Fruit fly (Drosophila melanogaster) whole organism, embryonic: ENCODE data around the gene HipHop.

Experiments used
- Atf-2 ChIP-seq: fragments of 200-800 bp; sonication (Bioruptor generic); optimal IDR thresholded peaks from 2 replicates; lab custom pipeline; 2016; ENCODE audit warnings: missing biosample characterization, missing genetic modification characterization
- B-H1 ChIP-seq: fragments of 200-800 bp; sonication (Bioruptor generic); IDR thresholded peaks from 3 replicates; pipeline ENCODE4 v1.3.6; 2022; ENCODE audit warnings: missing biosample characterization, missing genetic modification characterization
- Blimp-1 ChIP-seq: fragments of 200-800 bp; sonication (Bioruptor generic); optimal IDR thresholded peaks from 3 replicates; lab custom pipeline; 2018; ENCODE audit warnings: missing biosample characterization, missing genetic modification characterization, mild to moderate bottlenecking, moderate library complexity, missing genetic modification reagents
- C15 ChIP-seq: fragments of 200-800 bp; sonication (Bioruptor generic); IDR thresholded peaks from 3 replicates; pipeline ENCODE4 v1.3.6; 2022; ENCODE audit warnings: missing biosample characterization, missing genetic modification characterization
- CG10147 ChIP-seq: fragments of 200-800 bp; sonication (Bioruptor generic); optimal IDR thresholded peaks from 2 replicates; lab custom pipeline; 2019; ENCODE audit warnings: missing biosample characterization, mild to moderate bottlenecking, missing genetic modification characterization, moderate library complexity
- CG10565 ChIP-seq: fragments of 200-800 bp; sonication (Bioruptor generic); optimal IDR thresholded peaks from 3 replicates; lab custom pipeline; 2016; ENCODE audit warnings: missing biosample characterization, mild to moderate bottlenecking, missing genetic modification characterization
- CG1233 ChIP-seq: fragments of 200-800 bp; sonication (Bioruptor generic); optimal IDR thresholded peaks from 4 replicates; lab custom pipeline; 2018; ENCODE audit warnings: missing biosample characterization, mild to moderate bottlenecking, missing genetic modification characterization
- CG12744 ChIP-seq: fragments of 200-800 bp; sonication (Bioruptor generic); optimal IDR thresholded peaks from 2 replicates; lab custom pipeline; 2016; ENCODE audit warnings: missing biosample characterization, missing genetic modification characterization
- CG12769 ChIP-seq: fragments of 200-800 bp; sonication (Bioruptor generic); optimal IDR thresholded peaks from 2 replicates; lab custom pipeline; 2019; ENCODE audit warnings: missing biosample characterization, mild to moderate bottlenecking, missing genetic modification characterization, moderate library complexity
- CG13424 ChIP-seq: fragments of 200-800 bp; sonication (Bioruptor generic); optimal IDR thresholded peaks from 2 replicates; lab custom pipeline; 2019; ENCODE audit warnings: missing biosample characterization, mild to moderate bottlenecking, missing genetic modification characterization, moderate library complexity
- CG14050 ChIP-seq: fragments of 200-800 bp; sonication (Bioruptor generic); IDR thresholded peaks from 3 replicates; pipeline ENCODE4 v1.3.6; 2022; ENCODE audit warnings: missing biosample characterization, missing genetic modification characterization
- CG3163 ChIP-seq: fragments of 200-800 bp; sonication (Bioruptor generic); optimal IDR thresholded peaks from 3 replicates; lab custom pipeline; 2016; ENCODE audit warnings: missing biosample characterization, missing genetic modification characterization
- CG3281 ChIP-seq: fragments of 200-800 bp; sonication (Bioruptor generic); optimal IDR thresholded peaks from 3 replicates; lab custom pipeline; 2017; ENCODE audit warnings: missing biosample characterization, mild to moderate bottlenecking, missing genetic modification characterization
- CG4424 ChIP-seq: fragments of 200-800 bp; sonication (Bioruptor generic); optimal IDR thresholded peaks from 3 replicates; lab custom pipeline; 2016; ENCODE audit warnings: missing biosample characterization, missing genetic modification characterization
- CG4617 ChIP-seq: fragments of 200-800 bp; sonication (Bioruptor generic); optimal IDR thresholded peaks from 3 replicates; lab custom pipeline; 2016; ENCODE audit warnings: missing biosample characterization, missing genetic modification characterization, borderline replicate concordance
- CG7786 ChIP-seq: fragments of 200-800 bp; sonication (Bioruptor generic); optimal IDR thresholded peaks from 2 replicates; lab custom pipeline; 2016; ENCODE audit warnings: missing biosample characterization, missing genetic modification characterization
- CG7839 ChIP-seq: fragments of 200-800 bp; sonication (Bioruptor generic); optimal IDR thresholded peaks from 3 replicates; lab custom pipeline; 2018; ENCODE audit warnings: missing biosample characterization, mild to moderate bottlenecking, missing genetic modification characterization, moderate library complexity
- CG7963 ChIP-seq: fragments of 200-800 bp; sonication (Bioruptor generic); IDR thresholded peaks from 3 replicates; pipeline ENCODE4 v1.3.6; 2022; ENCODE audit warnings: missing biosample characterization, missing genetic modification characterization; ENCODE audit not compliant: partially characterized antibody
- CG8281 ChIP-seq: fragments of 200-800 bp; sonication (Bioruptor generic); optimal IDR thresholded peaks from 2 replicates; lab custom pipeline; 2018; ENCODE audit warnings: missing biosample characterization, mild to moderate bottlenecking, missing genetic modification characterization, moderate library complexity
- CG9876 ChIP-seq: fragments of 200-800 bp; sonication (Bioruptor generic); optimal IDR thresholded peaks from 2 replicates; lab custom pipeline; 2016; ENCODE audit warnings: missing biosample characterization, missing genetic modification characterization
- CG9932 ChIP-seq: fragments of 200-800 bp; sonication (Bioruptor generic); IDR thresholded peaks from 2 replicates; pipeline ENCODE4 v1.3.6; 2022; ENCODE audit warnings: missing biosample characterization, missing genetic modification characterization
- CoRest ChIP-seq: fragments of 200-800 bp; sonication (Bioruptor generic); optimal IDR thresholded peaks from 3 replicates; lab custom pipeline; 2018; ENCODE audit warnings: missing biosample characterization, mild to moderate bottlenecking, missing genetic modification characterization, moderate library complexity
- ERR ChIP-seq: fragments of 200-800 bp; sonication (Bioruptor generic); optimal IDR thresholded peaks from 2 replicates; lab custom pipeline; 2016; ENCODE audit warnings: missing biosample characterization, missing genetic modification characterization
- Fer1 ChIP-seq: fragments of 200-800 bp; sonication (Bioruptor generic); optimal IDR thresholded peaks from 2 replicates; lab custom pipeline; 2017; ENCODE audit warnings: missing biosample characterization, mild to moderate bottlenecking, missing genetic modification characterization
- Max ChIP-seq: fragments of 200-800 bp; sonication (Bioruptor generic); optimal IDR thresholded peaks from 2 replicates; lab custom pipeline; 2016; ENCODE audit warnings: missing biosample characterization, mild to moderate bottlenecking, missing genetic modification characterization
- Mrtf ChIP-seq: fragments of 200-800 bp; sonication (Bioruptor generic); IDR thresholded peaks from 3 replicates; pipeline ENCODE4 v1.3.6; 2022; ENCODE audit warnings: missing biosample characterization, missing genetic modification characterization
- NC2β ChIP-seq: fragments of 200-800 bp; sonication (Bioruptor generic); optimal IDR thresholded peaks from 2 replicates; lab custom pipeline; 2016; ENCODE audit warnings: missing biosample characterization, missing genetic modification characterization
- NFAT ChIP-seq: fragments of 200-800 bp; sonication (Bioruptor generic); IDR thresholded peaks from 2 replicates; pipeline ENCODE4 v1.3.6; 2022; ENCODE audit warnings: missing biosample characterization, missing genetic modification characterization
- Opbp ChIP-seq: fragments of 200-800 bp; sonication (Bioruptor generic); IDR thresholded peaks from 3 replicates; pipeline ENCODE4 v1.3.6; 2022; ENCODE audit warnings: missing biosample characterization, missing genetic modification characterization; ENCODE audit not compliant: partially characterized antibody
- Pdp1 ChIP-seq, 2 experiments: fragments of 200-800 bp; sonication (Bioruptor generic); optimal IDR thresholded peaks; 3 replicates each; lab custom pipeline; 2016; ENCODE audit warnings: missing biosample characterization in 2 of 2, missing genetic modification characterization in 2 of 2, mild to moderate bottlenecking in 1 of 2, moderate library complexity in 1 of 2
- Poxn ChIP-seq: fragments of 200-800 bp; sonication (Bioruptor generic); IDR thresholded peaks from 2 replicates; pipeline ENCODE4 v1.3.6; 2022; ENCODE audit warnings: missing biosample characterization, missing genetic modification characterization
- Side ChIP-seq: fragments of 200-800 bp; sonication (Bioruptor generic); optimal IDR thresholded peaks from 2 replicates; lab custom pipeline; 2016; ENCODE audit warnings: missing biosample characterization, missing genetic modification characterization
- amos ChIP-seq: fragments of 200-800 bp; sonication (Bioruptor generic); IDR thresholded peaks from 2 replicates; pipeline ENCODE4 v1.3.6; 2022; ENCODE audit warnings: missing biosample characterization, missing genetic modification characterization; ENCODE audit not compliant: partially characterized antibody
- ato ChIP-seq: fragments of 200-800 bp; sonication (Bioruptor generic); IDR thresholded peaks from 2 replicates; pipeline ENCODE4 v1.3.6; 2022; ENCODE audit warnings: missing biosample characterization, missing genetic modification characterization; ENCODE audit not compliant: partially characterized antibody
- cg ChIP-seq: fragments of 200-800 bp; sonication (Bioruptor generic); optimal IDR thresholded peaks from 3 replicates; lab custom pipeline; 2019; ENCODE audit warnings: missing biosample characterization, mild to moderate bottlenecking, missing genetic modification characterization, moderate library complexity
- crc ChIP-seq: fragments of 200-800 bp; sonication (Bioruptor generic); optimal IDR thresholded peaks from 2 replicates; lab custom pipeline; 2016; ENCODE audit warnings: missing biosample characterization, missing genetic modification characterization
- esg ChIP-seq: fragments of 200-800 bp; sonication (Bioruptor generic); conservative IDR thresholded peaks from 2 replicates; pipeline ENCODE4 v1.3.6; 2022; ENCODE audit warnings: missing biosample characterization, missing genetic modification characterization
- gem ChIP-seq: fragments of 200-800 bp; sonication (Bioruptor generic); optimal IDR thresholded peaks from 2 replicates; lab custom pipeline; 2019; ENCODE audit warnings: missing biosample characterization, mild to moderate bottlenecking, missing genetic modification characterization, moderate library complexity
- grau ChIP-seq: fragments of 200-800 bp; optimal IDR thresholded peaks from 3 replicates; lab custom pipeline; 2019; ENCODE audit warnings: missing biosample characterization, mild to moderate bottlenecking, missing genetic modification characterization, moderate library complexity
- lab ChIP-seq: fragments of 200-800 bp; sonication (Bioruptor generic); optimal IDR thresholded peaks from 3 replicates; lab custom pipeline; 2017; ENCODE audit warnings: missing biosample characterization, missing genetic modification characterization, mild to moderate bottlenecking, moderate library complexity, missing genetic modification reagents
- nerfin-2 ChIP-seq: fragments of 200-800 bp; sonication (Bioruptor generic); IDR thresholded peaks from 2 replicates; pipeline ENCODE4 v1.3.6; 2022; ENCODE audit warnings: missing biosample characterization, missing genetic modification characterization; ENCODE audit not compliant: partially characterized antibody
- pho ChIP-seq: fragments of 200-800 bp; sonication (Bioruptor generic); optimal IDR thresholded peaks from 2 replicates; lab custom pipeline; 2016; ENCODE audit warnings: missing biosample characterization, missing genetic modification characterization
- pum ChIP-seq: fragments of 200-800 bp; sonication (Bioruptor generic); optimal IDR thresholded peaks from 2 replicates; lab custom pipeline; 2016; ENCODE audit warnings: missing biosample characterization, missing genetic modification characterization
- row ChIP-seq: fragments of 200-800 bp; sonication (Bioruptor generic); IDR thresholded peaks from 3 replicates; pipeline ENCODE4 v1.3.6; 2022; ENCODE audit warnings: missing biosample characterization, missing genetic modification characterization
- sima ChIP-seq: fragments of 200-800 bp; sonication (Bioruptor generic); optimal IDR thresholded peaks from 2 replicates; lab custom pipeline; 2016; ENCODE audit warnings: missing biosample characterization, missing genetic modification characterization
- sqz ChIP-seq: fragments of 200-800 bp; sonication (Bioruptor generic); optimal IDR thresholded peaks from 3 replicates; lab custom pipeline; 2018; ENCODE audit warnings: missing biosample characterization, mild to moderate bottlenecking, missing genetic modification characterization
- stc ChIP-seq: fragments of 200-800 bp; sonication (Bioruptor generic); IDR thresholded peaks from 2 replicates; pipeline ENCODE4 v1.3.6; 2022; ENCODE audit warnings: missing biosample characterization, missing genetic modification characterization
- stwl ChIP-seq: fragments of 200-800 bp; sonication (Bioruptor generic); optimal IDR thresholded peaks from 3 replicates; lab custom pipeline; 2018; ENCODE audit warnings: missing biosample characterization, mild to moderate bottlenecking, missing genetic modification characterization, moderate library complexity
- sug ChIP-seq: fragments of 200-800 bp; optimal IDR thresholded peaks from 2 replicates; lab custom pipeline; 2019; ENCODE audit warnings: missing biosample characterization, mild to moderate bottlenecking, missing genetic modification characterization, moderate library complexity

HipHop gene

DNA sequence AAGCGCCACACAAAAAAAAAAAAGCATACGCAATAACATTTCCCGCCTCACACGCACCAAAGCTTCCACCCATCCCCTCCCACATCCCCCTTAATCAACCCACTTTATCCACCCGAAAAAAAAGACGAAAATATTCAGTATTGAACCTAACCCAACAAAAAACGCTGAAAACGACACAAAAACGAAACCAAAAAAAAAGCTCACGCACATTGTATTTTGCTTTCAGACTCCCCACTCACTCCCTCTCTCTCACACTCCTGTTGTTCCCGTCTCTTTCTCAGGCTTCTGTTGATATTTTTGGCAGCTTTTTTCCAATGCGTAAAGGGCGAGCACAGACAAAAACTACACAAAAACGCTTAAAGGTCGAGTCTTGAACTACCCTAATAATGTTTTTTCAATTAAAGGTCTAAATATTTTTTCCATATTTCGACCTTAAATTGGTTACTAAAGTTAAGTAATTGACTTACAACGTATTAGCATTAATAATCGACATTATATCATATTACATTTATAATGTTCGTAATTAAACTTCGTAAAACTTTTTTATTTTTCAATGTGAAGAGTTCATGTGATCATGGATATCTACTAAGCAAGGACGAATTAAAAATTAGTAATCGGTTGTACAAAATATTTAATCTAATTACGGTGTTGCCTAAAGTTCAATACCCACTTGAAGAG lies 34.4 kb upstream of the HipHop start (continued):
- no peak for TF ChIP-seq C15 (GFP tag; lab: Robert Waterston, UW)
- peak; percentile 98 for TF ChIP-seq sqz (GFP tag; lab: Kevin White, UChicago)
- no peak for TF ChIP-seq Poxn (GFP tag; lab: Robert Waterston, UW)
- peak; percentile 79 for TF ChIP-seq grau
- TF ChIP-seq Max (GFP tag; lab: Kevin White, UChicago), result peak; percentile 42
- TF ChIP-seq CG7786 (GFP tag; lab: Kevin White, UChicago), result peak; percentile 9
- TF ChIP-seq ERR (GFP tag; lab: Kevin White, UChicago), result peak; percentile 37
- no peak for TF ChIP-seq CG9876 (GFP tag; lab: Kevin White, UChicago)
- peak; percentile 83 for TF ChIP-seq CG13424 (tag; lab: Kevin White, UChicago)
- peak; percentile 34 for TF ChIP-seq crc
- TF ChIP-seq CG3281 (GFP tag; lab: Kevin White, UChicago), result peak; percentile 72
- TF ChIP-seq CG10565, result no peak
- peak; percentile 81 for TF ChIP-seq row (GFP tag; lab: Robert Waterston, UW)
- TF ChIP-seq CG14050 (GFP tag; lab: Robert Waterston, UW), result peak; percentile 58; the same call in 2 of the 3 replicates
- peak; percentile 62 for TF ChIP-seq esg (GFP tag; lab: Robert Waterston, UW)
- peak; percentile 53 for TF ChIP-seq stc
- TF ChIP-seq NFAT (GFP tag; lab: Robert Waterston, UW), result no peak
- TF ChIP-seq sug (tag; lab: Kevin White, UChicago), result peak; percentile 74
- peak; percentile 45 for TF ChIP-seq cg (GFP tag; lab: Kevin White, UChicago)
- TF ChIP-seq CG10147 (GFP tag; lab: Kevin White, UChicago), result peak; percentile 73
- no peak for TF ChIP-seq Mrtf (GFP tag; lab: Robert Waterston, UW)
- TF ChIP-seq Atf-2, result no peak
- TF ChIP-seq pho, result peak; percentile 29
- 0 out of 2 replicates have a peak, but pooled peaks have one; percentile 8 for TF ChIP-seq amos (GFP tag; lab: Robert Waterston, UW)
- TF ChIP-seq CG12769 (tag; lab: Kevin White, UChicago), result peak; percentile 62
- TF ChIP-seq CG12744 (GFP tag; lab: Kevin White, UChicago), result no peak
- no peak for TF ChIP-seq nerfin-2 (GFP tag; lab: Robert Waterston, UW)
- TF ChIP-seq stwl (tag; lab: Kevin White, UChicago), result no peak
- TF ChIP-seq lab (GFP tag; lab: Kevin White, UChicago), result peak; percentile 67
- TF ChIP-seq Pdp1 (GFP tag; optimal IDR thresholded peaks at IDR 0.05; lab: Kevin White, UChicago), result peak; percentile 57 to 73
- no peak for TF ChIP-seq NC2β (GFP tag; lab: Kevin White, UChicago)
- TF ChIP-seq Blimp-1 (GFP tag; lab: Kevin White, UChicago), result peak; percentile 53
- TF ChIP-seq CG9932 (GFP tag; lab: Robert Waterston, UW), result no peak; the same call in none of the 2 replicates
- no peak for TF ChIP-seq CG8281 (tag; lab: Kevin White, UChicago)
- no peak for TF ChIP-seq Side (GFP tag; lab: Kevin White, UChicago)
- TF ChIP-seq CG1233, result peak; percentile 66
- peak; percentile 22 for TF ChIP-seq pum
- TF ChIP-seq Fer1 (GFP tag; lab: Kevin White, UChicago), result peak; percentile 42
- TF ChIP-seq CoRest (tag; lab: Kevin White, UChicago), result peak; percentile 89
- TF ChIP-seq ato (GFP tag; lab: Robert Waterston, UW), result no peak
- TF ChIP-seq gem (tag; lab: Kevin White, UChicago), result peak; percentile 87
- TF ChIP-seq CG4424 (GFP tag; lab: Kevin White, UChicago), result peak; percentile 40
- no peak; the same call in 2 of the 3 replicates for TF ChIP-seq Opbp
- TF ChIP-seq CG3163 (GFP tag; lab: Kevin White, UChicago), result no peak
- peak; percentile 80 for TF ChIP-seq CG7839 (tag; lab: Kevin White, UChicago)
- TF ChIP-seq B-H1 (GFP tag; lab: Robert Waterston, UW), result 0 out of 3 replicates have a peak, but pooled peaks have one; percentile 22
- TF ChIP-seq CG4617 (GFP tag; lab: Kevin White, UChicago), result no peak
- no peak for TF ChIP-seq CG7963
- TF ChIP-seq sima (GFP tag; lab: Kevin White, UChicago), result no peak
